Worm (Caenorhabditis elegans) whole organism, L1 larva: ENCODE data around the gene ehs-1.

Source experiments
- C04F5.9 ChIP-seq: sonication (generic microtip); optimal IDR thresholded peaks from 2 replicates; lab custom pipeline; 2016; ENCODE audit warnings: missing genetic modification characterization, missing compliant biosample characterization
- C34B4.2 ChIP-seq: sonication (generic microtip); optimal IDR thresholded peaks from 2 replicates; lab custom pipeline; 2017; ENCODE audit warnings: mild to moderate bottlenecking, missing genetic modification characterization, missing compliant biosample characterization
- F16B12.6 ChIP-seq: fragments of 150-350 bp; optimal IDR thresholded peaks from 2 replicates; lab custom pipeline; 2014; ENCODE audit warnings: missing biosample characterization, missing genetic modification characterization
- Y116A8C.19 ChIP-seq: sonication (generic microtip); optimal IDR thresholded peaks from 2 replicates; lab custom pipeline; 2016; ENCODE audit warnings: missing compliant biosample characterization, missing genetic modification characterization, borderline replicate concordance
- aha-1 ChIP-seq: fragments of 150-350 bp; optimal IDR thresholded peaks from 2 replicates; lab custom pipeline; 2014; ENCODE audit warnings: missing biosample characterization, missing genetic modification characterization
- ama-1 ChIP-seq: fragments of 150-350 bp; optimal IDR thresholded peaks from 2 replicates; lab custom pipeline; 2014
- ceh-82 ChIP-seq, 3 experiments: fragments of 150-350 bp in 1 of 3; sonication (generic microtip) in 2 of 3; optimal IDR thresholded peaks; 2 replicates each; lab custom pipeline; 2014 to 2017; ENCODE audit warnings: missing biosample characterization in 3 of 3, missing genetic modification characterization in 3 of 3
- ceh-88 ChIP-seq: fragments of 200-800 bp; sonication (Bioruptor generic); IDR thresholded peaks from 2 replicates; pipeline ENCODE4 v1.3.6; 2022; ENCODE audit warnings: missing genetic modification characterization, missing compliant biosample characterization
- ceh-90 ChIP-seq: sonication (generic microtip); optimal IDR thresholded peaks from 2 replicates; lab custom pipeline; 2016; ENCODE audit warnings: missing genetic modification characterization, missing compliant biosample characterization
- dsc-1 ChIP-seq: sonication (generic microtip); optimal IDR thresholded peaks from 2 replicates; lab custom pipeline; 2016; ENCODE audit warnings: mild to moderate bottlenecking, missing genetic modification characterization, missing compliant biosample characterization
- efl-1 ChIP-seq, 4 experiments: fragments of 150-350 bp; optimal IDR thresholded peaks in 3 of 4; peaks in 1 of 4; 1 replicate in 1 of 4; 2 replicates in 3 of 4; lab custom pipeline; 2014; ENCODE audit warnings: missing biosample characterization in 2 of 4, missing genetic modification characterization in 2 of 4, missing genetic modification reagents in 2 of 4
- egl-13 ChIP-seq: sonication (generic microtip); optimal IDR thresholded peaks from 2 replicates; lab custom pipeline; 2016; ENCODE audit warnings: missing genotype, missing genetic modification reagents, missing genetic modification characterization, missing compliant biosample characterization
- egl-27 ChIP-seq, 2 experiments: fragments of 150-350 bp in 1 of 2; sonication (generic microtip); optimal IDR thresholded peaks; 3 replicates each; lab custom pipeline; 2017 to 2018; ENCODE audit warnings: missing biosample characterization in 2 of 2, missing genetic modification characterization in 2 of 2, missing genetic modification reagents in 2 of 2
- elt-3 ChIP-seq, 6 experiments: fragments of 150-350 bp in 1 of 6; sonication (generic microtip); optimal IDR thresholded peaks; 2 replicates each; lab custom pipeline; 2017 to 2018; ENCODE audit warnings: missing biosample characterization in 6 of 6, missing genetic modification characterization in 6 of 6, inconsistent platforms in 1 of 6
- ets-5 ChIP-seq: fragments of 200-800 bp; sonication (Bioruptor generic); IDR thresholded peaks from 2 replicates; pipeline ENCODE4 v1.3.6; 2022; ENCODE audit warnings: missing genetic modification characterization, missing compliant biosample characterization
- fkh-8 ChIP-seq: sonication (generic microtip); optimal IDR thresholded peaks from 2 replicates; lab custom pipeline; 2016; ENCODE audit warnings: mild to moderate bottlenecking, missing genetic modification characterization, missing compliant biosample characterization
- fos-1 ChIP-seq: fragments of 150-350 bp; optimal IDR thresholded peaks from 2 replicates; lab custom pipeline; 2014; ENCODE audit warnings: missing biosample characterization, missing genetic modification characterization
- grh-1 ChIP-seq: fragments of 200-800 bp; sonication (Bioruptor generic); IDR thresholded peaks from 2 replicates; pipeline ENCODE4 v1.3.6; 2022; ENCODE audit warnings: missing genetic modification reagents, missing genetic modification characterization, missing compliant biosample characterization
- hlh-17 ChIP-seq: fragments of 200-800 bp; sonication (Bioruptor generic); optimal IDR thresholded peaks from 2 replicates; lab custom pipeline; 2018; ENCODE audit warnings: missing genetic modification characterization, mild to moderate bottlenecking, missing compliant biosample characterization, moderate library complexity, borderline replicate concordance
- hlh-4 ChIP-seq: sonication (generic microtip); optimal IDR thresholded peaks from 2 replicates; lab custom pipeline; 2016; ENCODE audit warnings: mild to moderate bottlenecking, missing genetic modification characterization, missing compliant biosample characterization
- hpl-2 ChIP-seq: fragments of 150-350 bp; optimal IDR thresholded peaks from 2 replicates; lab custom pipeline; 2014; ENCODE audit warnings: missing biosample characterization, missing genetic modification reagents, missing genetic modification characterization
- isw-1 ChIP-seq: fragments of 200-800 bp; sonication (Bioruptor generic); IDR thresholded peaks from 2 replicates; pipeline ENCODE4 v1.3.6; 2022; ENCODE audit warnings: missing genetic modification characterization, missing compliant biosample characterization
- jun-1 ChIP-seq: fragments of 150-350 bp; optimal IDR thresholded peaks from 2 replicates; lab custom pipeline; 2014; ENCODE audit warnings: missing biosample characterization, missing genetic modification reagents, missing genetic modification characterization
- lin-13 ChIP-seq: fragments of 150-350 bp; optimal IDR thresholded peaks from 2 replicates; lab custom pipeline; 2014; ENCODE audit warnings: missing biosample characterization, missing genetic modification reagents, missing genetic modification characterization
- lin-14 ChIP-seq: fragments of 200-800 bp; sonication (Bioruptor generic); optimal IDR thresholded peaks from 2 replicates; lab custom pipeline; 2018; ENCODE audit warnings: mild to moderate bottlenecking, missing genetic modification characterization, moderate library complexity, missing compliant biosample characterization
- lin-35 ChIP-seq, 2 experiments: fragments of 150-350 bp; optimal IDR thresholded peaks; 2 replicates each; lab custom pipeline; 2014; ENCODE audit warnings: missing biosample characterization in 2 of 2, missing genetic modification characterization in 2 of 2, missing genetic modification reagents in 2 of 2
- lin-39 ChIP-seq: fragments of 150-350 bp; optimal IDR thresholded peaks from 2 replicates; lab custom pipeline; 2014; ENCODE audit warnings: missing biosample characterization, missing genetic modification reagents, missing genetic modification characterization
- lir-3 ChIP-seq: sonication (generic microtip); optimal IDR thresholded peaks from 2 replicates; lab custom pipeline; 2016; ENCODE audit warnings: mild to moderate bottlenecking, missing genetic modification characterization, moderate library complexity, missing compliant biosample characterization; ENCODE audit not compliant: poor library complexity
- mdl-1 ChIP-seq, 2 experiments: fragments of 150-350 bp; optimal IDR thresholded peaks; 2 replicates each; lab custom pipeline; 2014 to 2017; ENCODE audit warnings: missing biosample characterization in 2 of 2, missing genetic modification characterization in 2 of 2, inconsistent platforms in 1 of 2
- mep-1 ChIP-seq: fragments of 150-350 bp; optimal IDR thresholded peaks from 2 replicates; lab custom pipeline; 2014; ENCODE audit warnings: missing biosample characterization, missing genetic modification characterization
- nhr-12 ChIP-seq: sonication (generic microtip); optimal IDR thresholded peaks from 2 replicates; lab custom pipeline; 2017; ENCODE audit warnings: missing biosample characterization, missing genetic modification characterization
- nhr-19 ChIP-seq: fragments of 200-800 bp; sonication (Bioruptor generic); conservative IDR thresholded peaks from 2 replicates; pipeline ENCODE4 v1.3.6; 2022; ENCODE audit warnings: missing genetic modification characterization, missing compliant biosample characterization
- nhr-20 ChIP-seq: sonication (generic microtip); optimal IDR thresholded peaks from 2 replicates; lab custom pipeline; 2016; ENCODE audit warnings: mild to moderate bottlenecking, missing genetic modification characterization, missing compliant biosample characterization
- nhr-237 ChIP-seq: fragments of 150-350 bp; optimal IDR thresholded peaks from 2 replicates; lab custom pipeline; 2014; ENCODE audit warnings: missing biosample characterization, missing genetic modification characterization
- nhr-28 ChIP-seq: fragments of 150-350 bp; optimal IDR thresholded peaks from 2 replicates; lab custom pipeline; 2014; ENCODE audit warnings: missing biosample characterization, missing genetic modification characterization
- nhr-47 ChIP-seq: sonication (generic microtip); optimal IDR thresholded peaks from 2 replicates; lab custom pipeline; 2016; ENCODE audit warnings: mild to moderate bottlenecking, missing genetic modification characterization, moderate library complexity, missing compliant biosample characterization
- nhr-71 ChIP-seq: sonication (generic microtip); optimal IDR thresholded peaks from 2 replicates; lab custom pipeline; 2016; ENCODE audit warnings: mild to moderate bottlenecking, missing genetic modification characterization, moderate library complexity, missing compliant biosample characterization
- nhr-90 ChIP-seq: sonication (generic microtip); optimal IDR thresholded peaks from 2 replicates; lab custom pipeline; 2016; ENCODE audit warnings: mild to moderate bottlenecking, missing genetic modification characterization, missing compliant biosample characterization; ENCODE audit not compliant: poor library complexity
- pax-3 ChIP-seq: fragments of 200-800 bp; sonication (Bioruptor generic); optimal IDR thresholded peaks from 2 replicates; lab custom pipeline; 2018; ENCODE audit warnings: mild to moderate bottlenecking, missing genetic modification characterization, moderate library complexity, missing compliant biosample characterization
- sptf-1 ChIP-seq: fragments of 150-350 bp; optimal IDR thresholded peaks from 2 replicates; lab custom pipeline; 2014; ENCODE audit warnings: missing biosample characterization, missing genetic modification characterization
- tlp-1 ChIP-seq: fragments of 150-350 bp; optimal IDR thresholded peaks from 2 replicates; lab custom pipeline; 2014; ENCODE audit warnings: missing biosample characterization, missing genetic modification characterization
- unc-130 ChIP-seq: fragments of 150-350 bp; optimal IDR thresholded peaks from 2 replicates; lab custom pipeline; 2017; ENCODE audit warnings: missing biosample characterization, missing genetic modification characterization, inconsistent platforms
- unc-30 ChIP-seq: sonication (generic microtip); optimal IDR thresholded peaks from 2 replicates; lab custom pipeline; 2017; ENCODE audit warnings: missing biosample characterization, missing genetic modification characterization
- unc-98 ChIP-seq: fragments of 200-800 bp; sonication (Bioruptor generic); IDR thresholded peaks from 2 replicates; pipeline ENCODE4 v1.3.6; 2022; ENCODE audit warnings: missing genetic modification characterization, missing compliant biosample characterization
- xbp-1 ChIP-seq: sonication (generic microtip); optimal IDR thresholded peaks from 2 replicates; lab custom pipeline; 2016; ENCODE audit warnings: missing genetic modification characterization, missing compliant biosample characterization
- zag-1 ChIP-seq: fragments of 150-350 bp; optimal IDR thresholded peaks from 2 replicates; lab custom pipeline; 2014; ENCODE audit warnings: missing biosample characterization, missing genetic modification characterization
- zip-4 ChIP-seq: fragments of 200-800 bp; sonication (Bioruptor generic); optimal IDR thresholded peaks from 2 replicates; lab custom pipeline; 2018; ENCODE audit warnings: mild to moderate bottlenecking, missing genetic modification characterization, moderate library complexity, missing compliant biosample characterization
- ztf-11 ChIP-seq, 2 experiments: sonication (generic microtip); optimal IDR thresholded peaks; 2 replicates each; lab custom pipeline; 2016 to 2017; ENCODE audit warnings: missing genetic modification characterization in 2 of 2, missing biosample characterization in 1 of 2, missing compliant biosample characterization in 1 of 2
- ztf-4 ChIP-seq: fragments of 150-350 bp; optimal IDR thresholded peaks from 2 replicates; lab custom pipeline; 2014; ENCODE audit warnings: missing biosample characterization, missing genetic modification characterization

The ehs-1 gene

DNA sequence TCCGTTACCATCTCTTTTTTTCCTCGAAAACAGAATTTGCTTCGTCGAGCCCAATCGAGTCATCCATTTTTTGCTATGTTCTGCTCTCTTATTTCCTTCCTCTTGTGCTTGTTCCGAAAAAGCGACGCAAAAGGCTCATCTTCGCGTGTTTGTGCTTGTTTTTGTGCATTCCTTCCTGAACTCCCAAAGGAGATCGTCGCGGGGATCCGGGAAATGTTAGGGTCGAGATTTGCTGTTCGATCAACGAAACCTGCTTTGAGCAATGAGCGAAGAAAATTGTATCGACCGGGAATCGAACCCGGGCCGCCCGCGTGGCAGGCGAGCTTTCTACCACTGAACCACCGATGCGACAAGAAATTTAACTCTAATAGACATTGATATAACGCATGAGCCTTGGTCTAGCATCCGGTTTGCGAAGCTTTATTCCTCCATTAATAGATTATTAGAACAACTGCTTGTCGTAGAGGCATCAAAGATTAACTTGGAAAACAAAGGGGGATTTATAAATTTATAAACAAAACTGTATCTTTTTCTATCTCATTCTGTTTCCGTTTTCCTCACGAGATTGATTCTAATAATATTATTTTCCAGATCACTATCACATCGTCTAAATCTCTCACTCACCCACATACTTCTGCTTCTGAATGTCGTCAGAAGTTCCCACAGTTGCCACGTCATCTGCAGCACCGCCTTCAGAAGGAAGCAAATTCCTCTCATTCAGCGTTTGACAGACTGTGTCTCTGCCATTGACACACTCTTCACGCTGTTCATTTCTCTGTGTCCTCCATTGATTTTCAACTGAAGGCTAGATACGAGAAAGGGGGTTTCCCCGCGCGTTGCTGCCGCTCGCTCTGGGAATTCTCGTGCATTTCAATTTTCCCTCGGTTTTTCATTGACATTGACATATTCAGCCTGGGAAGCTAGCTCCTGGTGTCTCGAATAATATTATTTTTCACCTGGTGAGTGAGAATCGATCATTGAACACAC lies 38.3 kb upstream of the ehs-1 start, which contains the start of gene K05F1.6:
K05F1.6 (plus strand) TSS at position 586 of the 987 bp plus-strand sequence.
- no peak for TF ChIP-seq nhr-12 (tag; lab: Kevin White, UChicago)
- no peak for TF ChIP-seq aha-1
- no peak for TF ChIP-seq C34B4.2 (tag; lab: Kevin White, UChicago)
- TF ChIP-seq hlh-4 (tag; lab: Kevin White, UChicago), result no peak
- no peak for TF ChIP-seq unc-30
- TF ChIP-seq unc-98, result 0 out of 2 replicates have a peak, but pooled peaks have one; percentile 53
- peak in 1 of 2 experiments; percentile 58 for TF ChIP-seq mdl-1 (tag; optimal IDR thresholded peaks at IDR 0.05; lab: Kevin White, UChicago)
- TF ChIP-seq fkh-8 (tag; lab: Kevin White, UChicago), result peak; percentile 41
- TF ChIP-seq egl-27 (tag; optimal IDR thresholded peaks at IDR 0.05; lab: Kevin White, UChicago), result no peak
- no peak for TF ChIP-seq tlp-1 (tag; lab: Kevin White, UChicago)
- TF ChIP-seq C04F5.9 (tag; lab: Kevin White, UChicago), result no peak
- TF ChIP-seq nhr-47 (tag; lab: Kevin White, UChicago), result peak; percentile 73
- TF ChIP-seq nhr-71 (tag; lab: Kevin White, UChicago), result peak; percentile 78
- peak in 1 of 2 experiments; percentile 36 for TF ChIP-seq ztf-11 (tag; optimal IDR thresholded peaks at IDR 0.05; lab: Kevin White, UChicago)
- TF ChIP-seq lin-14, result peak; percentile 56
- peak; percentile 72 for TF ChIP-seq nhr-19 (GFP tag; lab: Robert Waterston, UW)
- no peak for TF ChIP-seq nhr-237
- TF ChIP-seq nhr-90, result peak; percentile 65
- TF ChIP-seq unc-130 (tag; lab: Kevin White, UChicago), result peak; percentile 52
- no peak for TF ChIP-seq Y116A8C.19 (tag; lab: Kevin White, UChicago)
- no peak for TF ChIP-seq ceh-90 (tag; lab: Kevin White, UChicago)
- TF ChIP-seq sptf-1 (tag; lab: Kevin White, UChicago), result no peak
- no peak for TF ChIP-seq ama-1 (lab: Kevin White, UChicago)
- no peak for TF ChIP-seq ets-5 (GFP tag; lab: Robert Waterston, UW)
- peak; percentile 19 for TF ChIP-seq zip-4 (GFP tag; lab: Kevin White, UChicago)
- TF ChIP-seq hlh-17 (GFP tag; lab: Kevin White, UChicago), result no peak
- no peak for TF ChIP-seq lin-39 (tag; lab: Kevin White, UChicago)
- TF ChIP-seq grh-1 (GFP tag; lab: Robert Waterston, UW), result 0 out of 2 replicates have a peak, but pooled peaks have one; percentile 45
- TF ChIP-seq egl-13 (tag; lab: Kevin White, UChicago), result peak; percentile 44
- TF ChIP-seq elt-3 (tag; optimal IDR thresholded peaks at IDR 0.05; lab: Kevin White, UChicago), result no peak
- TF ChIP-seq nhr-20, result peak; percentile 55
- peak; percentile 29 for TF ChIP-seq fos-1 (tag; lab: Kevin White, UChicago)
- peak; percentile 15 for TF ChIP-seq ztf-4 (tag; lab: Kevin White, UChicago)
- peak; percentile 1 for TF ChIP-seq jun-1 (tag; lab: Kevin White, UChicago)
- TF ChIP-seq ceh-88 (GFP tag; lab: Robert Waterston, UW), result no peak
- peak; percentile 19 for TF ChIP-seq pax-3 (tag; lab: Kevin White, UChicago)
- TF ChIP-seq ceh-82 (tag; optimal IDR thresholded peaks at IDR 0.05; lab: Kevin White, UChicago), result peak in 2 of 3 experiments; percentile 32
- peak; percentile 40 to 69 for TF ChIP-seq efl-1 (optimal IDR thresholded peaks at IDR 0.05; lab: Kevin White, UChicago)
- TF ChIP-seq efl-1 (GFP tag; optimal IDR thresholded peaks at IDR 0.05 in 1 of 2; lab: Kevin White, UChicago), result peak in 1 of 2 experiments; percentile 94
- TF ChIP-seq F16B12.6 (tag; lab: Kevin White, UChicago), result no peak
- TF ChIP-seq isw-1, result 0 out of 2 replicates have a peak, but pooled peaks have one; percentile 1
- TF ChIP-seq dsc-1 (tag; lab: Kevin White, UChicago), result peak; percentile 70
- TF ChIP-seq lin-35 (GFP tag; optimal IDR thresholded peaks at IDR 0.05; lab: Kevin White, UChicago), result peak; percentile 6 to 44
- TF ChIP-seq lir-3 (tag; lab: Kevin White, UChicago), result no peak
- peak; percentile 52 for TF ChIP-seq mep-1 (tag; lab: Kevin White, UChicago)
- TF ChIP-seq lin-13 (GFP tag; lab: Kevin White, UChicago), result peak; percentile 22
- TF ChIP-seq xbp-1 (tag; lab: Kevin White, UChicago), result peak; percentile 39
- TF ChIP-seq zag-1, result no peak
- no peak for TF ChIP-seq nhr-28 (tag; lab: Kevin White, UChicago)
- TF ChIP-seq hpl-2 (GFP tag; lab: Kevin White, UChicago), result no peak
